Worm (Caenorhabditis elegans): ENCODE data around the gene K08A2.2.
A peak's percentile ranks its signal among the peaks of the same experiment; 100 is the strongest.

DNA sequence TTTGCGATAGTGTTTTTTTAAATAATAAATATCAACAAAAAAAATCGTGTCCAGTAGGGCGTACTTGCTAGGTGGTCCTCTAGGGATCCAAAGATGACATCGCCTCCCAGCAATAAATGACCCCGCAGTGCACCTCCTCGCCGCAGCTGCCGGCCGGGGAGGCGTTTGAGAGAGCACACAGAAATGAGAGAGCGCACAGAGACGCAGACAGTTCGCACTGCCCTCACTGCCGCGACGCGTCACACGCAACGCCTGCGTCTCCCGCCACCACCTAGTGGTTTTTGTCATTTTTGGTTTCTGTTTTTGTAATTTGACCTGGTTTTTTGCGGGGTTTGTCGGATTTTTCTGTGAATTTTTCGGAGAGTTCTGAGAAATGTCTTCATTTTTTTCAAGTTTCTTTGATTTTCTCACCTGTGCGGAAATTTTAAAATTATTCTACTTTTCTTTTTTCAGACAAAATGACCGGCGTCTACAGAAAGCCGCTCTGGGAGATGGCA, 3.5 kb upstream of the K08A2.2 start, which contains the start of gene lido-7:
- TF ChIP-seq C34F6.9 (tag; optimal IDR thresholded peaks at IDR 0.05) (peak; percentile 23), unc-62 (GFP tag; optimal IDR thresholded peaks at IDR 0.05) (no peak), ztf-11 (tag; optimal IDR thresholded peaks at IDR 0.05) (no peak), nhr-11 (tag; optimal IDR thresholded peaks at IDR 0.05) (no peak), elt-3 (tag; optimal IDR thresholded peaks at IDR 0.05) (no peak), snpc-4 (tag; optimal IDR thresholded peaks at IDR 0.05) (no peak), ama-1 (optimal IDR thresholded peaks at IDR 0.05) (no peak), nhr-12 (tag; optimal IDR thresholded peaks at IDR 0.05) (no peak), lin-39 (tag; optimal IDR thresholded peaks at IDR 0.05) (no peak), zag-1 (tag; optimal IDR thresholded peaks at IDR 0.05) (no peak)

All from whole organism, L2 larva.